Worm (Caenorhabditis elegans) whole organism, L4 larva: Measurements from ENCODE around the gene usp-46.

Experiments used
- R02D3.7 ChIP-seq: fragments of 150-350 bp; sonication (generic microtip); optimal IDR thresholded peaks from 3 replicates; lab custom pipeline; 2014; ENCODE audit warnings: missing biosample characterization, missing genetic modification characterization
- ceh-82 ChIP-seq: sonication (generic microtip); optimal IDR thresholded peaks from 2 replicates; lab custom pipeline; 2017; ENCODE audit warnings: missing biosample characterization, missing genetic modification characterization
- daf-16 ChIP-seq, 3 experiments: sonication (generic microtip); optimal IDR thresholded peaks; 2 replicates each; lab custom pipeline; 2016 to 2017; ENCODE audit warnings: missing genetic modification characterization in 3 of 3, missing genetic modification reagents in 3 of 3, mild to moderate bottlenecking in 2 of 3, missing compliant biosample characterization in 2 of 3, missing biosample characterization in 1 of 3, moderate library complexity in 1 of 3
- dve-1 ChIP-seq: sonication (generic microtip); optimal IDR thresholded peaks from 2 replicates; lab custom pipeline; 2017; ENCODE audit warnings: antibody characterized with exemption, mild to moderate bottlenecking, missing genetic modification characterization, missing compliant biosample characterization; ENCODE audit not compliant: insufficient read depth
- lir-3 ChIP-seq: sonication (generic microtip); optimal IDR thresholded peaks from 2 replicates; lab custom pipeline; 2016; ENCODE audit warnings: mild to moderate bottlenecking, missing genetic modification characterization, missing compliant biosample characterization
- lsy-2 ChIP-seq, 2 experiments: fragments of 150-350 bp in 1 of 2; sonication (generic microtip) in 1 of 2; optimal IDR thresholded peaks; 2 replicates each; lab custom pipeline; 2014 to 2017; ENCODE audit warnings: missing biosample characterization in 2 of 2, missing genetic modification characterization in 2 of 2
- madf-5 ChIP-seq, 2 experiments: fragments of 200-800 bp; sonication (Bioruptor generic); IDR thresholded peaks; 2 replicates each; pipeline ENCODE4 v1.3.6; 2022; ENCODE audit warnings: missing compliant biosample characterization in 2 of 2, missing genetic modification characterization in 2 of 2
- mdl-1 ChIP-seq, 2 experiments: fragments of 150-350 bp in 1 of 2; sonication (generic microtip) in 1 of 2; optimal IDR thresholded peaks; 2 replicates each; lab custom pipeline; 2014 to 2017; ENCODE audit warnings: missing biosample characterization in 2 of 2, missing genetic modification characterization in 2 of 2
- nhr-76 ChIP-seq: fragments of 150-350 bp; optimal IDR thresholded peaks from 2 replicates; lab custom pipeline; 2014; ENCODE audit warnings: missing biosample characterization, missing genetic modification characterization
- nhr-77 ChIP-seq: fragments of 150-350 bp; optimal IDR thresholded peaks from 2 replicates; lab custom pipeline; 2014; ENCODE audit warnings: missing biosample characterization, missing genetic modification characterization
- pha-4 ChIP-seq, 2 experiments: fragments of 150-350 bp in 1 of 2; fragments of 200-800 bp in 1 of 2; sonication (Bioruptor generic) in 1 of 2; IDR thresholded peaks in 1 of 2; optimal IDR thresholded peaks in 1 of 2; 2 replicates each; pipeline versions ENCODE4 v1.3.6 to Lab custom; 2014 to 2022; ENCODE audit warnings: missing genetic modification characterization in 2 of 2, missing genetic modification reagents in 2 of 2, missing biosample characterization in 1 of 2, missing compliant biosample characterization in 1 of 2
- pqm-1 ChIP-seq: sonication (generic microtip); optimal IDR thresholded peaks from 2 replicates; lab custom pipeline; 2017; ENCODE audit warnings: missing biosample characterization, missing genetic modification characterization
- unc-62 ChIP-seq, 3 experiments: fragments of 150-350 bp in 1 of 3; sonication (generic microtip); optimal IDR thresholded peaks in 2 of 3; peaks in 1 of 3; 1 replicate in 1 of 3; 2 replicates in 2 of 3; lab custom pipeline; 2014 to 2017; ENCODE audit warnings: missing biosample characterization in 3 of 3, missing genetic modification characterization in 3 of 3, missing genetic modification reagents in 3 of 3, missing genotype in 1 of 3

- TF ChIP-seq R02D3.7 (tag; lab: Kevin White, UChicago) (no peak), lsy-2 (tag; optimal IDR thresholded peaks at IDR 0.05; lab: Kevin White, UChicago) (no peak), lir-3 (no peak), ceh-82 (tag; lab: Kevin White, UChicago) (no peak), unc-62 (GFP tag; optimal IDR thresholded peaks at IDR 0.05 in 1 of 2; lab: Kevin White, UChicago) (no peak), unc-62 (tag; optimal IDR thresholded peaks at IDR 0.05; lab: Kevin White, UChicago) (no peak), nhr-76 (no peak), daf-16 (GFP tag; optimal IDR thresholded peaks at IDR 0.05; lab: Kevin White, UChicago) (no peak), daf-16 (tag; optimal IDR thresholded peaks at IDR 0.05; lab: Kevin White, UChicago) (no peak), mdl-1 (tag; optimal IDR thresholded peaks at IDR 0.05; lab: Kevin White, UChicago) (no peak), pqm-1 (tag; lab: Kevin White, UChicago) (no peak), madf-5 (GFP tag; IDR thresholded peaks at IDR 0.05; lab: Robert Waterston, UW) (no peak), pha-4 (GFP tag; IDR thresholded peaks at IDR 0.05; lab: Robert Waterston, UW) (no peak), pha-4 (tag; optimal IDR thresholded peaks at IDR 0.05; lab: Kevin White, UChicago) (no peak), nhr-77 (tag; lab: Kevin White, UChicago) (no peak), dve-1 (tag; lab: Kevin White, UChicago) (no peak)
Observed at ce11 chrIII:9757414-9757813, 19.0 kb upstream of the usp-46 start, which contains the start of gene vps-53.
